Worm (Caenorhabditis elegans) whole organism, L4/young adult: Measurements from ENCODE around the gene R04B3.3.

Source experiments
- dao-5 ChIP-seq: sonication (generic microtip); optimal IDR thresholded peaks from 2 replicates; lab custom pipeline; 2016; ENCODE audit warnings: missing genotype, missing genetic modification characterization, moderate library complexity, missing compliant biosample characterization
- him-1 ChIP-seq: sonication (generic microtip); optimal IDR thresholded peaks from 2 replicates; lab custom pipeline; 2016; ENCODE audit warnings: missing genotype, missing genetic modification reagents, missing genetic modification characterization, missing compliant biosample characterization

DNA sequence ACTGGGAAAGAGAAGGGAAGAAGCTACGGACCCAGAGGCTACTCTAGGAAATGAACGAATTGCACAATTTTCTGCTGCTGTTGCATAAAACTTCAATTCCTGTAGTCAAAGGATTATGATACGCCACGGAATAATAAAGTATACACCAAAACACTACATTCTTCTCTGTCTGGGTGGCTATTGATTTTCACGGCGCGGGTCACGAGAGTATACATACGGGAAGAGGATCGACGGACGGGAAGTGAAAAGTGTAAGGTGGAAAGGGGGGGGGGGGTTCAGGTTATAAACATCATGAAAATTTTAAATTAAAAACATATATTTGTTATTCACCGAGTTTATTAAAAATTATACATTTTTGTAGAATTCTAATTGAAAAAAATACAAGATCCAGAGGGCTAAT, 36.5 kb downstream of the R04B3.3 start:
- TF ChIP-seq him-1 = no peak
- TF ChIP-seq dao-5 (tag; lab: Kevin White, UChicago) = no peak
